Fruit fly (Drosophila melanogaster): ENCODE data around the gene CG31365.

DNA sequence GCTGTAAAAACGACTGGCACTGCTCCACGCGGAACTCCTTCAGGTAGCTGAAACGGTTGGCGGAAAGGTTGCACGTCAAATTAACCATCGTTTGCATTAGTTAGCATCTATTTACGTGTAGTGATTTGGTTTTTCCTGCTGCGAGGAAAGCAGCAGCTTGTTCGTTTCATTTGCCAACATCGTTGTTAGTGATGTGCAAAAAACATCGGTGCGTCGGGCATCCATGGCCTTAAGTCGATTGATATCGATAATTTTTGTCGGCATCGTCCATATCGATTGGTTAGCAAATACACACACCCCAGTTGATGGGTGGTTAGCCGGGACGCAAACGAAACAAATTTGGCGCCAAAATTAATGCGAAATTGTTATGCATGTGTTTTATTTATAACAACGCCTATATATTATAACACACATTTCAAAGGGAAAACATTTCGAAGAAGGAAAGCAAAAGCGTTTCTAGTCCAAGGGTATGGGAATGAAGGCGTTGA, 31.5 kb upstream of the CG31365 start, which contains the start of gene unk:
- TF ChIP-seq EcR (GFP tag; optimal IDR thresholded peaks at IDR 0.05) (no peak), CG13204 (GFP tag; optimal IDR thresholded peaks at IDR 0.05) (no peak), CG4496 (GFP tag; IDR thresholded peaks at IDR 0.05) (no peak), CG8159 (tag; optimal IDR thresholded peaks at IDR 0.05) (no peak), Ets98B (GFP tag; IDR thresholded peaks at IDR 0.05) (no peak), CG34367 (tag; optimal IDR thresholded peaks at IDR 0.05) (no peak), CG10348 (GFP tag; IDR thresholded peaks at IDR 0.05) (no peak), CG14655 (GFP tag; optimal IDR thresholded peaks at IDR 0.05) (no peak)

All from whole organism, pupa.